Fruit fly (Drosophila melanogaster): ENCODE measurements around the gene CG17637.
"Not testable (repeated sequence)": the region's sequence is repeated elsewhere in the genome, so short reads cannot be mapped to it uniquely, and the experiment has no call there.

CG17637 gene

dm6 chr3L:20494780-20495591 lies 9.0 kb upstream of the CG17637 start, which contains the start of gene ZnT77C:
ZnT77C (minus strand) TSS chr3L:20494921.
- TF ChIP-seq Pif1B (GFP tag; optimal IDR thresholded peaks at IDR 0.05), result no peak
- no peak for TF ChIP-seq CG8301 (tag; optimal IDR thresholded peaks at IDR 0.05)
- TF ChIP-seq CG8159 (tag; optimal IDR thresholded peaks at IDR 0.05), result no peak
- TF ChIP-seq CG13204 (GFP tag; optimal IDR thresholded peaks at IDR 0.05), result no peak
- no peak for TF ChIP-seq CG9948 (tag; optimal IDR thresholded peaks at IDR 0.05)
- no peak for TF ChIP-seq CG12605 (GFP tag; IDR thresholded peaks at IDR 0.05)
- no peak for TF ChIP-seq EcR (GFP tag; optimal IDR thresholded peaks at IDR 0.05)
- no peak for TF ChIP-seq CG32121 (GFP tag; IDR thresholded peaks at IDR 0.05)
- TF ChIP-seq Snoo (tag; optimal IDR thresholded peaks at IDR 0.05), result no peak
- no peak for TF ChIP-seq CG17806 (tag; optimal IDR thresholded peaks at IDR 0.05)
- TF ChIP-seq CG14655 (GFP tag; optimal IDR thresholded peaks at IDR 0.05), result no peak
- no peak for TF ChIP-seq Ets98B (GFP tag; IDR thresholded peaks at IDR 0.05)
- no peak for TF ChIP-seq fd96Ca (GFP tag; IDR thresholded peaks at IDR 0.05)
- no peak for TF ChIP-seq CG4496 (GFP tag; IDR thresholded peaks at IDR 0.05)
- TF ChIP-seq gl (tag; optimal IDR thresholded peaks at IDR 0.05), result no peak
- no peak for TF ChIP-seq Pif1A (GFP tag; optimal IDR thresholded peaks at IDR 0.05)

dm6 chr3L:20497124-20497996 lies 6.6 kb upstream of the CG17637 start, which contains the start of gene CG32425:
CG32425 (plus strand) TSS chr3L:20497323.
- TF ChIP-seq CG10348 (GFP tag; IDR thresholded peaks at IDR 0.05) (no peak), CG4496 (GFP tag; IDR thresholded peaks at IDR 0.05) (peak; percentile 61; the same call in 1 of the 3 replicates), CG34367 (tag; optimal IDR thresholded peaks at IDR 0.05) (no peak), CG15710 (tag; optimal IDR thresholded peaks at IDR 0.05) (no peak), CG14655 (GFP tag; optimal IDR thresholded peaks at IDR 0.05) (no peak), CG17806 (tag; optimal IDR thresholded peaks at IDR 0.05) (peak; percentile 1), fd96Ca (GFP tag; IDR thresholded peaks at IDR 0.05) (no peak), CG8159 (tag; optimal IDR thresholded peaks at IDR 0.05) (no peak), Pif1B (GFP tag; optimal IDR thresholded peaks at IDR 0.05) (no peak), EcR (GFP tag; optimal IDR thresholded peaks at IDR 0.05) (peak; percentile 32), D1 (tag; optimal IDR thresholded peaks at IDR 0.05) (no peak), Ets98B (GFP tag; IDR thresholded peaks at IDR 0.05) (0 out of 2 replicates have a peak, but pooled peaks have one; percentile 19), gl (tag; optimal IDR thresholded peaks at IDR 0.05) (peak; percentile 26), CG9948 (tag; optimal IDR thresholded peaks at IDR 0.05) (no peak)

dm6 chr3L:20498204-20498603 lies 5.8 kb upstream of the CG17637 start:
- TF ChIP-seq CG32121 (GFP tag; IDR thresholded peaks at IDR 0.05) (0 out of 2 replicates have a peak, but pooled peaks have one; percentile 18), D1 (tag; optimal IDR thresholded peaks at IDR 0.05) (peak; percentile 29), rn (GFP tag; IDR thresholded peaks at IDR 0.05) (no peak)

- TF ChIP-seq Pif1B (GFP tag; optimal IDR thresholded peaks at IDR 0.05); CG9948 (tag; optimal IDR thresholded peaks at IDR 0.05); EcR (GFP tag; optimal IDR thresholded peaks at IDR 0.05): not testable (repeated sequence)
Measured at dm6 chr3L:20499536-20499935, 4.5 kb upstream of the CG17637 start, which contains the start of gene CG18281. CG18281 (plus strand) TSS chr3L:20499836.

DNA sequence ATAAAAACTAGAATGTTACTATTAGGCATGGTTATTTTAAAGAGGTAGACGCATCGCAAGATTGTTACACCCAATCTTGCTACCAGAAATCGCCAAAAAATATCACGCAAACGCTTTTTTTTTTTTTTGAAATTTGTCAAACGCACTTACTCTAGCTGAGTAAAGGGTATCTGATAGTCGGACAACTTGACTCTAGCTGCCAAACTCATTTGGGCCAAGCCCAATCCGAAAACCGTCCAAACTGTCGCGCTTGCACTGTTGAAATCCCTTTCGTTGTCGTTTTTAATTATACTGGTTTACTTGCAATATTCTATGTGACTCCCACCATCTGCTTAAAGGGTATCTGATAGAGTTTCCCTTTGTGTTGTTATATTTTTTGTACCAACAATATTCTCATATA lies 730 bp upstream of the CG17637 start:
- TF ChIP-seq gl (tag; optimal IDR thresholded peaks at IDR 0.05), result no peak
- TF ChIP-seq CG13204 (GFP tag; optimal IDR thresholded peaks at IDR 0.05), result no peak
- TF ChIP-seq CG32121 (GFP tag; IDR thresholded peaks at IDR 0.05), result no peak
- TF ChIP-seq CG12605 (GFP tag; IDR thresholded peaks at IDR 0.05), result no peak
- TF ChIP-seq CG34367 (tag; optimal IDR thresholded peaks at IDR 0.05), result no peak
- no peak for TF ChIP-seq Pif1B (GFP tag; optimal IDR thresholded peaks at IDR 0.05)
- no peak for TF ChIP-seq CG17806 (tag; optimal IDR thresholded peaks at IDR 0.05)
- no peak for TF ChIP-seq fd96Ca (GFP tag; IDR thresholded peaks at IDR 0.05)
- TF ChIP-seq CG4496 (GFP tag; IDR thresholded peaks at IDR 0.05), result no peak
- no peak for TF ChIP-seq rn (GFP tag; IDR thresholded peaks at IDR 0.05)
- no peak for TF ChIP-seq CG15710 (tag; optimal IDR thresholded peaks at IDR 0.05)
- no peak for TF ChIP-seq CG8159 (tag; optimal IDR thresholded peaks at IDR 0.05)
- no peak for TF ChIP-seq Ets98B (GFP tag; IDR thresholded peaks at IDR 0.05)

dm6 chr3L:20505732-20506131 lies 1.7 kb downstream of the CG17637 start, which contains the start of gene CG5078:
CG5078 (plus strand) TSS chr3L:20506032.
- TF ChIP-seq fd96Ca (GFP tag; IDR thresholded peaks at IDR 0.05) (no peak), Pif1A (GFP tag; optimal IDR thresholded peaks at IDR 0.05) (no peak), gl (tag; optimal IDR thresholded peaks at IDR 0.05) (no peak), CG14655 (GFP tag; optimal IDR thresholded peaks at IDR 0.05) (no peak), CG34367 (tag; optimal IDR thresholded peaks at IDR 0.05) (no peak), CG17806 (tag; optimal IDR thresholded peaks at IDR 0.05) (no peak), CG9948 (tag; optimal IDR thresholded peaks at IDR 0.05) (no peak), CG4496 (GFP tag; IDR thresholded peaks at IDR 0.05) (no peak), EcR (GFP tag; optimal IDR thresholded peaks at IDR 0.05) (no peak), CG8159 (tag; optimal IDR thresholded peaks at IDR 0.05) (no peak), rn (GFP tag; IDR thresholded peaks at IDR 0.05) (no peak), Pif1B (GFP tag; optimal IDR thresholded peaks at IDR 0.05) (no peak), CG32121 (GFP tag; IDR thresholded peaks at IDR 0.05) (no peak)

Data from whole organism, pupa.